Worm (Caenorhabditis elegans): ENCODE data around the gene srlf-1.
A peak's percentile ranks its signal among the peaks of the same experiment; 100 is the strongest.

srlf-1 gene

ce11 chrII:7755116-7755571 lies 35.2 kb upstream of the srlf-1 start, which contains the start of the genes B0228.6 and B0228.1 (continued):
- TF ChIP-seq gmeb-2 (tag; optimal IDR thresholded peaks at IDR 0.05) (no peak), sox-4 (tag; optimal IDR thresholded peaks at IDR 0.05) (no peak), ceh-31 (tag; optimal IDR thresholded peaks at IDR 0.05) (no peak), fkh-10 (GFP tag; optimal IDR thresholded peaks at IDR 0.05) (no peak), ceh-18 (tag; optimal IDR thresholded peaks at IDR 0.05) (no peak), C08G9.2 (tag; optimal IDR thresholded peaks at IDR 0.05) (no peak), tbx-7 (tag; optimal IDR thresholded peaks at IDR 0.05) (no peak)

- TF ChIP-seq ceh-6 (GFP tag; optimal IDR thresholded peaks at IDR 0.05) (peak; percentile 2), che-1 (tag; optimal IDR thresholded peaks at IDR 0.05) (peak; percentile 45), odd-2 (tag; optimal IDR thresholded peaks at IDR 0.05) (no peak), dve-1 (tag; optimal IDR thresholded peaks at IDR 0.05) (peak; percentile 46), nfya-1 (tag; optimal IDR thresholded peaks at IDR 0.05) (peak; percentile 17), C38D4.7 (GFP tag; optimal IDR thresholded peaks at IDR 0.05) (peak; percentile 22), elt-2 (tag; optimal IDR thresholded peaks at IDR 0.05) (peak; percentile 53), unc-86 (tag; optimal IDR thresholded peaks at IDR 0.05) (no peak), ref-2 (tag; optimal IDR thresholded peaks at IDR 0.05) (peak; percentile 8), ceh-30 (tag; optimal IDR thresholded peaks at IDR 0.05) (no peak)
These were observed 33.6 kb upstream of the srlf-1 start for ce11 chrII:7756810-7757209.

ce11 chrII:7758397-7759135 lies 31.8 kb upstream of the srlf-1 start, which contains the start of gene B0228.7:
Gene B0228.7 (minus strand): TSS chrII:7759023.
- TF ChIP-seq dmd-4 (tag; optimal IDR thresholded peaks at IDR 0.05; ENCODE audit: borderline replicate concordance) (no peak), pha-2 (tag; optimal IDR thresholded peaks at IDR 0.05) (no peak), elt-2 (tag; optimal IDR thresholded peaks at IDR 0.05) (peak; percentile 48)

ce11 chrII:7761440-7761839 lies 29.0 kb upstream of the srlf-1 start, which contains the start of gene B0228.8:
Gene B0228.8 (minus strand): TSS chrII:7761540.
- no peak for TF ChIP-seq elt-4 (tag; optimal IDR thresholded peaks at IDR 0.05)
- TF ChIP-seq ceh-9 (tag; optimal IDR thresholded peaks at IDR 0.05): no peak
- no peak for TF ChIP-seq sox-2 (GFP tag; IDR thresholded peaks at IDR 0.05)
- TF ChIP-seq pat-9 (tag; optimal IDR thresholded peaks at IDR 0.05): no peak
- no peak for TF ChIP-seq hlh-30 (tag; optimal IDR thresholded peaks at IDR 0.05; ENCODE audit: insufficient read depth)
- no peak for TF ChIP-seq hlh-6 (tag; optimal IDR thresholded peaks at IDR 0.05)
- TF ChIP-seq pax-1 (tag; optimal IDR thresholded peaks at IDR 0.05): no peak
- no peak for TF ChIP-seq sdc-2 (tag; optimal IDR thresholded peaks at IDR 0.05)
- no peak for TF ChIP-seq ceh-2 (tag; optimal IDR thresholded peaks at IDR 0.05)
- TF ChIP-seq pag-3 (tag; optimal IDR thresholded peaks at IDR 0.05; ENCODE audit: borderline replicate concordance): no peak
- TF ChIP-seq ceh-14 (tag; optimal IDR thresholded peaks at IDR 0.05): no peak
- no peak for TF ChIP-seq pha-2 (tag; optimal IDR thresholded peaks at IDR 0.05)
- no peak for TF ChIP-seq hlh-8 (tag; optimal IDR thresholded peaks at IDR 0.05)
- TF ChIP-seq unc-86 (tag; optimal IDR thresholded peaks at IDR 0.05): no peak
- no peak for TF ChIP-seq ceh-6 (GFP tag; optimal IDR thresholded peaks at IDR 0.05)
- no peak for TF ChIP-seq sox-4 (tag; optimal IDR thresholded peaks at IDR 0.05)
- TF ChIP-seq ztf-16 (tag; optimal IDR thresholded peaks at IDR 0.05): no peak
- no peak for TF ChIP-seq zip-5 (tag; optimal IDR thresholded peaks at IDR 0.05)
- no peak for TF ChIP-seq K09A11.1 (tag; optimal IDR thresholded peaks at IDR 0.05; ENCODE audit: insufficient read depth)
- TF ChIP-seq ceh-19 (GFP tag; optimal IDR thresholded peaks at IDR 0.05): no peak
